Worm (Caenorhabditis elegans): ENCODE results near the gene bath-37.

bath-37 gene

ce11 chrIV:12092113-12092512 is 23.4 kb downstream of the bath-37 start, which contains the start of gene mig-32:
Gene mig-32 (minus strand): TSS chrIV:12092213.
- no peak for TF ChIP-seq gmeb-1 (tag; optimal IDR thresholded peaks at IDR 0.05)
- no peak for TF ChIP-seq lin-13 (GFP tag; optimal IDR thresholded peaks at IDR 0.05)
- TF ChIP-seq crh-2 (tag; optimal IDR thresholded peaks at IDR 0.05): no peak
- TF ChIP-seq aly-2 (tag; optimal IDR thresholded peaks at IDR 0.05): no peak
- no peak for TF ChIP-seq F13H6.1 (tag; optimal IDR thresholded peaks at IDR 0.05)
- TF ChIP-seq blmp-1 (tag; optimal IDR thresholded peaks at IDR 0.05; ENCODE audit: insufficient read depth): no peak
- no peak for TF ChIP-seq snpc-4 (tag; optimal IDR thresholded peaks at IDR 0.05)
- no peak for TF ChIP-seq unc-55 (GFP tag; optimal IDR thresholded peaks at IDR 0.05)
- TF ChIP-seq zag-1 (tag; optimal IDR thresholded peaks at IDR 0.05): no peak
- no peak for TF ChIP-seq nhr-12 (tag; optimal IDR thresholded peaks at IDR 0.05)
- TF ChIP-seq sma-3 (GFP tag; optimal IDR thresholded peaks at IDR 0.05): no peak
- no peak for TF ChIP-seq alr-1 (tag; optimal IDR thresholded peaks at IDR 0.05)
- no peak for TF ChIP-seq Y55F3AM.14 (GFP tag; optimal IDR thresholded peaks at IDR 0.05)
- no peak for TF ChIP-seq ztf-11 (tag; optimal IDR thresholded peaks at IDR 0.05)

- TF ChIP-seq lsy-2 (tag; optimal IDR thresholded peaks at IDR 0.05) (peak in 1 of 2 experiments; percentile 72), nhr-25 (tag; optimal IDR thresholded peaks at IDR 0.05) (no peak), dmd-4 (tag; optimal IDR thresholded peaks at IDR 0.05) (no peak), unc-55 (GFP tag; optimal IDR thresholded peaks at IDR 0.05) (peak; percentile 20), ceh-16 (tag; optimal IDR thresholded peaks at IDR 0.05) (no peak)
Measured at ce11 chrIV:12093384-12093783, 24.7 kb downstream of the bath-37 start, which contains the start of gene cpsf-4. Gene cpsf-4 (minus strand): TSS chrIV:12093445.

DNA sequence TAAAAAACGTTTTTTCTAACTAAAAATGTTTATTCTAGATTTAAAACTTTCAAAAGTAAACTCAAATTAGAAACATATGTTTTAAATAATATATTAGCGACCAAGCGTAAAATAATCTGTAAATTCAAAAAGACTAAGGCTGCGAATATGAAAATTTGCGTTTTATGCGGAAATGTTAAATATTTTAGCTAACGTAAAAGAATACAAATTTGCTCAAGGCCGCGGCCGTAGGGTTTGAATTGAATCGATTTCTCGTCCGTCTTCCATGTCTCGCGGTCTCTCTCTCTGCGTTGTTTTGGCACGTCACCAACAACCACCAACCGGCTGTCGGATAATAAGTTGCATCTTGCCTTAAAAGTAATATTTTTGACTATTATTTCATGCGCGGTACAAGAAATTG is 25.1 kb downstream of the bath-37 start, which contains the start of gene F11A10.5:
F11A10.5 (plus strand) TSS at position 301 of the 400 bp plus-strand sequence.
- TF ChIP-seq elt-1 (tag; optimal IDR thresholded peaks at IDR 0.05) (no peak), crh-2 (tag; optimal IDR thresholded peaks at IDR 0.05) (peak; percentile 13), nhr-237 (tag; optimal IDR thresholded peaks at IDR 0.05) (no peak), nhr-129 (tag; optimal IDR thresholded peaks at IDR 0.05) (peak; percentile 46)

ce11 chrIV:12096479-12096878 is 27.8 kb downstream of the bath-37 start, which contains the start of gene mon-2:
Gene mon-2 (plus strand): TSS chrIV:12096779.
- TF ChIP-seq nhr-21 (tag; optimal IDR thresholded peaks at IDR 0.05) (no peak), ztf-4 (tag; optimal IDR thresholded peaks at IDR 0.05) (no peak), elt-3 (tag; optimal IDR thresholded peaks at IDR 0.05) (no peak), F13H6.1 (tag; optimal IDR thresholded peaks at IDR 0.05) (no peak), nhr-6 (tag; optimal IDR thresholded peaks at IDR 0.05) (no peak), peb-1 (tag; optimal IDR thresholded peaks at IDR 0.05) (no peak), ceh-16 (tag; optimal IDR thresholded peaks at IDR 0.05) (no peak), dmd-4 (tag; optimal IDR thresholded peaks at IDR 0.05) (no peak), ZK546.5 (tag; optimal IDR thresholded peaks at IDR 0.05) (no peak), aly-2 (tag; optimal IDR thresholded peaks at IDR 0.05) (no peak)

- TF ChIP-seq lin-39 (tag; optimal IDR thresholded peaks at IDR 0.05) (no peak), fos-1 (tag; optimal IDR thresholded peaks at IDR 0.05) (no peak), nhr-77 (tag; optimal IDR thresholded peaks at IDR 0.05) (no peak), ama-1 (optimal IDR thresholded peaks at IDR 0.05) (no peak), unc-62 (GFP tag; optimal IDR thresholded peaks at IDR 0.05) (no peak), nhr-6 (tag; optimal IDR thresholded peaks at IDR 0.05) (no peak), ztf-11 (tag; optimal IDR thresholded peaks at IDR 0.05) (no peak), peb-1 (tag; optimal IDR thresholded peaks at IDR 0.05) (no peak), nhr-23 (tag; optimal IDR thresholded peaks at IDR 0.05) (no peak), egl-27 (tag; optimal IDR thresholded peaks at IDR 0.05) (no peak), ztf-1 (GFP tag; conservative IDR thresholded peaks at IDR 0.05) (no peak), nhr-11 (tag; optimal IDR thresholded peaks at IDR 0.05) (no peak), mbf-1 (tag; optimal IDR thresholded peaks at IDR 0.05) (no peak), sma-3 (GFP tag; optimal IDR thresholded peaks at IDR 0.05) (no peak)
Measured at ce11 chrIV:12105558-12105957, 36.9 kb downstream of the bath-37 start, which contains the start of gene M18.3. Gene M18.3 (plus strand): TSS chrIV:12105858.
